Worm (Caenorhabditis elegans) whole organism, midembryonic: Measurements from ENCODE around the gene best-15.

Experiments
- T22C8.4 ChIP-seq: fragments of 200-800 bp; sonication (Bioruptor generic); IDR thresholded peaks from 2 replicates; pipeline ENCODE4 v1.3.6; 2022; ENCODE audit warnings: missing genetic modification characterization, missing compliant biosample characterization
- cog-1 ChIP-seq: sonication (generic microtip); optimal IDR thresholded peaks from 2 replicates; lab custom pipeline; 2016; ENCODE audit warnings: missing genetic modification characterization, missing compliant biosample characterization
- flt-1 ChIP-seq: fragments of 200-800 bp; sonication (Bioruptor generic); IDR thresholded peaks from 2 replicates; pipeline ENCODE4 v1.3.6; 2022; ENCODE audit warnings: missing genetic modification characterization, missing compliant biosample characterization
- klf-2 ChIP-seq: fragments of 200-800 bp; sonication (Bioruptor generic); conservative IDR thresholded peaks from 2 replicates; pipeline ENCODE4 v1.3.6; 2022; ENCODE audit warnings: missing genetic modification reagents, missing genetic modification characterization, missing compliant biosample characterization
- med-1 ChIP-seq: sonication (generic microtip); optimal IDR thresholded peaks from 2 replicates; lab custom pipeline; 2017; ENCODE audit warnings: missing genetic modification characterization, mild to moderate bottlenecking, missing compliant biosample characterization, antibody characterized with exemption, missing genetic modification reagents; ENCODE audit not compliant: insufficient read depth
- ztf-23 ChIP-seq: fragments of 200-800 bp; sonication (Bioruptor generic); IDR thresholded peaks from 2 replicates; pipeline ENCODE4 v1.3.6; 2022; ENCODE audit warnings: missing genetic modification reagents, missing genetic modification characterization, missing compliant biosample characterization

- TF ChIP-seq T22C8.4 (no peak), med-1 (GFP tag; lab: Kevin White, UChicago) (no peak), flt-1 (GFP tag; lab: Robert Waterston, UW) (no peak), cog-1 (tag; lab: Kevin White, UChicago) (no peak), klf-2 (GFP tag; lab: Robert Waterston, UW) (no peak), ztf-23 (GFP tag; lab: Robert Waterston, UW) (no peak)
Observed at ce11 chrIV:10880264-10880663, 48.2 kb upstream of the best-15 start, which contains the start of gene fipr-15.
